Fruit fly (Drosophila melanogaster) whole organism: ENCODE measurements around the gene ph-d.

Experiments
- CG8478 ChIP-seq: fragments of >200 bp; optimal IDR thresholded peaks from 2 replicates; lab custom pipeline; 2018; ENCODE audit warnings: inconsistent platforms
- Dll ChIP-seq: fragments of >200 bp; optimal IDR thresholded peaks from 2 replicates; lab custom pipeline; 2017
- EcR ChIP-seq, 2 experiments: fragments of >200 bp; optimal IDR thresholded peaks; 2 replicates each; lab custom pipeline; 2017; ENCODE audit warnings: missing biosample characterization in 2 of 2, missing genetic modification characterization in 2 of 2, missing genetic modification reagents in 2 of 2
- pan ChIP-seq: fragments of >200 bp; optimal IDR thresholded peaks from 2 replicates; lab custom pipeline; 2017
- psq ChIP-seq: fragments of >200 bp; optimal IDR thresholded peaks from 2 replicates; lab custom pipeline; 2017
- usp ChIP-seq: fragments of >200 bp; optimal IDR thresholded peaks from 2 replicates; lab custom pipeline; 2017; ENCODE audit warnings: missing biosample characterization, missing genetic modification characterization, mixed read lengths

The ph-d gene

DNA sequence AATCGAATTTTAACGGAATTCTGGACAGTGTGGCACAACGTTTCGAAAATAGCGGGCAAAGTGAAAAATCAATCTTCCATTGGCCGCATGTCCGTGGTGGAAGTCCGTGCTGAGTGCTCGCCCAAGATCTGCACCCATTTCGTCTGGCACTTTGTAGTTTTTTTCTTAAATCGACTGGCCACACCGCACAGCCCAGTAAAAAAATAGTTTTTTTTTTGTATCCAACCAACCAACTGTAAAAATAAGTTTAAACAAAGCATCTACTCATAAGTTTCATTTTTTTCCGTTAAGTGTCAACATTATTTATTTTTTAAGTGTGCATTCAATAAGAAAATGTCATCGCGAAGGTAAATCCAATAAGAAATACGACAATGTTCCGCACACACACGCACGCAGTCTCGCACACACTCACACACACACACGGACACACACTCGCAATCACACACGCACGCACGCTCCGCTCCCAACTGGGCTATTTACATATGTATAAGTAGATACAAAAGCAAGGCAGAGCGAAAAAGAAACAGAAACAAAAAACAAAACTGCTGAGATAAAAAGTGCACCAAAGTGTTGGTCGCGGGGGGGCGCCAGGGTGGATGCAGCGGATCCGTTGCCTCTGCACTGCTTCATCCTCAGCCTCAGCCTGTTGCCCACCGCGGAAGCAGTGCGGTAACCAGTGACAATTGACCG is 28.9 kb downstream of the ph-d start, which contains the start of gene csw:
Gene csw, plus strand, starts transcription at position 163 of the 690 bp plus-strand sequence.
- peak; percentile 15 for TF ChIP-seq CG8478 (lab: Kevin White, UChicago)
- no peak for TF ChIP-seq pan (lab: Kevin White, UChicago)
- no peak for TF ChIP-seq Dll (lab: Kevin White, UChicago)
- no peak for TF ChIP-seq EcR (GFP tag; optimal IDR thresholded peaks at IDR 0.05; lab: Kevin White, UChicago)
- TF ChIP-seq psq: no peak

DNA sequence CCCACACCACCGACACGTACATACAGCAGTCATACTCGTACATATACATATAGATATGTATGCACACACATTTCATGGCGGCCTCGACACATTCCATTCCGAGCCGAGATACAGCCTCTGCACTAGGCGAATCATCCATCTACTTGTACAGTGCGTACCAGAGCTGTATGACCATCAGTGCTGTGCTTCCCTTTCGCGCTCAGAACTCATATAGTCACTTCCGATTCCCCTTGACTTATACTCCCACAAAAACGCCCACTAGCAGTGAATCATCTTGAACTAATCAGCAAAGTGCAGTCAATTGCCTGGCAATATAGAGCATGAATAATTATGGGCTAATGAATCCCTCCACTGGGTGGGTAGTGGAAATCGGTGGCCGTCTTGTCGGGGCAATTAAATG is 33.3 kb downstream of the ph-d start:
- TF ChIP-seq CG8478 (lab: Kevin White, UChicago) (no peak), Dll (lab: Kevin White, UChicago) (no peak), usp (GFP tag; lab: Kevin White, UChicago) (no peak), EcR (GFP tag; optimal IDR thresholded peaks at IDR 0.05; lab: Kevin White, UChicago) (no peak), pan (lab: Kevin White, UChicago) (no peak), psq (no peak)

DNA sequence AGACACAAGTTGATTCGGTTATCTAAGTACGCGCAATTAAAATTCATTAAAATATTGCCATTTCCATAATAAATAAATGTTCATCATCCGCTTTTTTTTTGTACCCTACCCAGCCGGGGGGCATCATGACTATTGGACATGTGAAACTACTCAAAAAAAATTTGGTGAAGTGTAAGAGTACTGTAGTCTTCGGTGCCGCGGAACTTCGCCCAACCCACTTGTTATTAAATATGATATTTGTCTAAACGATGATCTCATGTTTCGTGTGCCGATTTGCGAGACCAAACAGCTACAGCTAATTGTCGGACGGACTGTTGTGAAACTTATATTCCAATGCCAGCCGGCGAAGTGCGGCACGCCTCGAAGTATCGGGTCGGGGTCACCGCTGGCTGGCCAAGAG is 34.3 kb downstream of the ph-d start:
- no peak for TF ChIP-seq EcR (GFP tag; optimal IDR thresholded peaks at IDR 0.05; lab: Kevin White, UChicago)

DNA sequence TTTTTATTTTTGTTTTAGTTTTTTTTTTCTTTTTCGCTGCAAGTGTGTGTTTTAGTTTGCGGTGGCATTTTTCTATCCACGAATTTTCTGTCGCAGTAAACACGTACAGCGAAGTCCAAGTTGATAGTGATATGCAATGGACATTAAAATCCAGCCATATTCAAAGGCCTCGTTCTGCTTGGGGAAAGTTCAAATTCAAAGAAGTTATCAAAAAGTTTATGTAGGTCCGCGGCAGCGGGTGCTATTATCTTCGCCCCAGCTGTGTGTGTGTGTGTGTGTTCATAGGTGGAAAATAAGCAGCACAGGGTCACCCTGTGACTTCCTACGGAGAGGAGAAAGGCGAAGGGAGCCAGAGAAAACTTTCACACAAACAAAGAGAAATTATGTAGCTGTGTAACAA is 35.6 kb downstream of the ph-d start:
- no peak for TF ChIP-seq pan (lab: Kevin White, UChicago)
- no peak for TF ChIP-seq EcR (GFP tag; optimal IDR thresholded peaks at IDR 0.05; lab: Kevin White, UChicago)
- TF ChIP-seq usp (GFP tag; lab: Kevin White, UChicago): no peak
- TF ChIP-seq Dll (lab: Kevin White, UChicago): no peak
- TF ChIP-seq psq: no peak
- no peak for TF ChIP-seq CG8478 (lab: Kevin White, UChicago)

DNA sequence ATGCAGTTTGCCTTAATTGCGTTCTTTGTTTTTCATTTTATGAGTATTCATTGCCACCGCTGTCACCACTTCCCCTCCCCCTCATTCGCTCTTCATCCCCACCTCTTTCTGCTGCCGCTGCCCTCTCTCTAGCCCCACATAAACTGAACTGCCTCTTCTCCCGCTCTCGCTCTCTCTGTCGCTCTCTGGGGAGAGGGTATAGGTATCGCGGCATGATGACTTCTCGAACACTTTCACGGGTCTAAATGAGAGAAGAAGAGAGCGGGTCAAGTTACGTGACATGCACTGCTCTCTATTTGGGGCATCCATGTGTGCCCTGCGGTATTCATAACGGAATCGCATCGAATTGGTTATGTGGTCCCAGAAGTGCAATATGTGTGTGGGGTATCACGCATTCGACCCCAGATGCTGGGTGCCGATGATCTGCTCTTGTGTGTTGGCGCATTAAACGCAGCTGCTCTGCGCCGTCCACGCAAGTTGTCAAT is 39.4 kb downstream of the ph-d start:
- TF ChIP-seq psq: no peak
- peak; percentile 76 for TF ChIP-seq Dll (lab: Kevin White, UChicago)
- no peak for TF ChIP-seq EcR (GFP tag; optimal IDR thresholded peaks at IDR 0.05; lab: Kevin White, UChicago)
- peak; percentile 96 for TF ChIP-seq pan (lab: Kevin White, UChicago)
- TF ChIP-seq usp (GFP tag; lab: Kevin White, UChicago): no peak
- no peak for TF ChIP-seq CG8478 (lab: Kevin White, UChicago)

DNA sequence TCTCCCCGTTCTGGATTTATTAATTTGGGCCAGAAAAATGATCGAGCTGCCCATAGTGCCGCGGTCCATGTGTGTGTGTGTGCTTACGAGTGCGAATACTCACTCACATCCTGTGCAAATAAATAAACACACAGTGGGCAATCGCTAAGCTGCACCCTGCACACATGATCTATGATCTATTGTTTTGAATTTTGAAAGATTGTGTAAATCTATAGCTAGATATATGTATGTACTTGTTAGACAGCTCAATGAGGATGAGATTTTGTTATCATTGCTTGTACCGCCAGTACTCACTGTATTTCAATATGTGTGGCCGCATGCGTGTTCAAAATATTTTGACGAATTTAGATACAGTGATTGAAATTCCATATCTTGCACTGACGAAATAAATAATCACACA is 40.0 kb downstream of the ph-d start:
- TF ChIP-seq usp (GFP tag; lab: Kevin White, UChicago) (no peak), Dll (lab: Kevin White, UChicago) (no peak), pan (lab: Kevin White, UChicago) (no peak), psq (no peak), CG8478 (lab: Kevin White, UChicago) (no peak), EcR (GFP tag; optimal IDR thresholded peaks at IDR 0.05; lab: Kevin White, UChicago) (no peak)

DNA sequence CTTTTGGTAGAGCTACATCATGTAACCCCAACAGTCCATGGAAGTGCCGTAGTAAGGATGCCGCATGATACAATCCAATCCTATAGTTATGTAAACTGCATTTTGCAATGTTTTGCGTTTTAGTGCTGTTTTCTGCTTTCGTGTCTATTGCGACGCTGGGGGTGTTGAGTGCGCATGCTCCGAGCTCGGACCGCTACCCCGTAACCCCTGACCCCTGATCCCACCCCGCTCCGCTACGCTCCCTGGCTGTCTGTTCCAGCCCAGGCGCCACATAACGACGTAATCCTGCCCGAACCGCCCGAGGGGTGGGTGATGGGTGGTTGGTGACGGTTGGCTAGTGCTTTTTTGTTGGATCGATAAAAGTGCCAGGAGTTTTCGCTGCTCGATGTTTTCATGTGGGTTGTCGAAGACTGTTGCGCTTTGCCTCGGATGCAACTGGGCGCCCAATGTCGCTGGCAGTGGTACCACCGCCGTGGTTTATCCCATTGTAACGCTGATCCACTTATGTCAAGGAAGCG is 41.2 kb downstream of the ph-d start:
- TF ChIP-seq EcR (GFP tag; optimal IDR thresholded peaks at IDR 0.05; lab: Kevin White, UChicago) (no peak), usp (GFP tag; lab: Kevin White, UChicago) (no peak), psq (no peak)

DNA sequence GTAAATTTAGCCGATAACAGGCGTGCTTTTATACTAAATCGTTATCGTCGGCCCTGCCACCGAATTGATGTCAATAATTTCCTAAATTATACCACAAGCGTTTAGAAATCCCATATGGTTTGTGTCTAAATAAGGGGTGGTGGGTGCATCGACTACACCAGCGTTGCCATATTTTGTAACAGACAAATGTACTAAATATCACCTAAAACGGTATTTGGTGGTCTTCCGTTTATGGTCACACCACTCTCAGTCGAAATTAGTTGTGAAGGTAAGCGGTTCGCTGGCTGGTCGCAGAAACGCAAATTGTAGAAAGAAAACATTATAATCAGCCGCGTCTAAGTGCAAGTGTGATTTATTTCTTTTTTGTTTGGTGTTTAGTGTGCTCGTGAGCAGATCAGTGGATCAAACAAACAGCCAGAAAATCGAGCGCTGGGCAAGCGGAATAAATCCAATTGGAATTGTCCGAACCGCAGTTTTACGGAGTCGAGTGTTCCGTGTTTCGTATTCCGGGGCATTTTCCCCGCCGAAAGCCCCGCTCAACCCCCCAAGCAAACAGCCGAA is 42.6 kb downstream of the ph-d start, which contains the start of the genes CG16903 and Unc-76:
Gene CG16903, minus strand, starts transcription at position 39 of the 561 bp plus-strand sequence.
Gene Unc-76, plus strand, starts transcription at position 244 of the 561 bp plus-strand sequence.
- TF ChIP-seq pan (lab: Kevin White, UChicago) (no peak), CG8478 (lab: Kevin White, UChicago) (no peak), EcR (GFP tag; optimal IDR thresholded peaks at IDR 0.05; lab: Kevin White, UChicago) (no peak), psq (no peak), Dll (lab: Kevin White, UChicago) (no peak), usp (GFP tag; lab: Kevin White, UChicago) (no peak)

DNA sequence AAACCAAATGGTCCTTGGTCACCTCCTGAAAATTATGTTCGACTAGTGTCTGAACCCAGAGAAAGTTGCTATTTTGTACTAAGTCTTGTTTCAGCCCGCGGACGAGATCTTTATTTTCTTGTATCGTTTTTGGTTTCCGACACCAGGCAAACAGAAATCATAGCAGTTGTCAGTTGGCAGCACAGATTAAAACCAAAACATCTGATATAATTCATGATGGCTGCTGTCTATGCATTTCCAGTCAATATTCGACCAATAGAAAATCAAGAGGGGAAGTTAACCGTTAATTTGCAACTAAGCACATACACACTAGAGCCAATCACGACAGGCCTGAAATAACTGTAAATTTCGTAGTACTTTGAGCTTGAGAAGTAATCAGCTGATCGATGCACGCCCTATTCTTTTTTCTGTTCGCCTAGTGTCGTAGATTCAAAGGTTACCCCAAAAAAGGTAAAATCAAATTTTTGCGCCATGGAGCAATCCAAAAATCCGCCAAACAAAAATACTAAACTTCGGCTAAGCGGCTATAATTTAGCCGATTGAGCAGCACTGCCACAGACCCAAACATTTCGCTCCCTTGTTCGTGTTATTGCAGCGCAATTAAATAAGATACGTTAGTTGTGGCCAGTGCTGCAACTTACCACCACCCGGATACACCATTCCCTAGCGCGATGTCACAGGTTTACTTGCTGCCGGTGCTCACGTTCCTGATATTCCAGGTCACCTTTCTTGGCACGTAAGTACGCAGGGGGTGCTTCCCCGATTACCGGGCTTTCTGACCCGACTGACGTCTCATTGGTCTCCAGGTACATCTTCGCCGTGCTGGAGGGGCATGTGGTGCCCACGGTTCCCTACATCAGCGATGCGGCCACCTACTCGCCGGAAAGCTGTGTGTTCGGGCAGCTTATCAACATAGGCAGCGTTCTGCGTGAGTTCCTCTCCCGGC is 46.4 kb downstream of the ph-d start, which contains the start of gene CG4025:
Gene CG4025, plus strand, starts transcription at position 555 of the 946 bp plus-strand sequence.
- TF ChIP-seq usp (GFP tag; lab: Kevin White, UChicago) (no peak), Dll (lab: Kevin White, UChicago) (no peak), EcR (GFP tag; optimal IDR thresholded peaks at IDR 0.05; lab: Kevin White, UChicago) (no peak), psq (no peak), pan (lab: Kevin White, UChicago) (no peak), CG8478 (lab: Kevin White, UChicago) (no peak)

DNA sequence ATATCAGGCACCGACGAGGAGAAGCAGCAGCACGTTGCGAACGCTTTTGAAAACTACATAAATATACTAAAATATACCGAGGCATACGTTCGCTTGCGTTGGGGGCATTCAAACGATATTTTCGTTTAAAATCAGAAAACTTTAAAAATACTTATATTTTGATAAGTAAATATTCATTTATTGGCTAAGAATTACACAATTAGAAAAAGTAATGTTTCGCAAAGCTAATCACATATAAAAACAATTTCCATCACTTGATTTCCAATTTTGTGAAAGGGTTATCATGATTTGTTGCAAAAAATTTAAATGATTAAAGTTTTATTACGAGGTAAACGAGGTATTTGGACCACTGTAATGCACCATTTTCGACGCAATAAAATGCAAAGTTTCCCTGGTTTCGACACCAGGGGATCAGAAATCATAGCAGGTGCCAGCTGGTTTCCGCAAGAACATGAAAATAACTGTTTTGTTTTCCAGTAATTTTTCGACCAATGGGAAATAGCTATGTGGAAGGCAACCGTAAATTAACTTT is 47.2 kb downstream of the ph-d start, which contains the start of gene CG4045:
Gene CG4045, minus strand, starts transcription at position 55 of the 532 bp plus-strand sequence.
- no peak for TF ChIP-seq CG8478 (lab: Kevin White, UChicago)
- no peak for TF ChIP-seq Dll (lab: Kevin White, UChicago)
- no peak for TF ChIP-seq EcR (GFP tag; optimal IDR thresholded peaks at IDR 0.05; lab: Kevin White, UChicago)
- TF ChIP-seq pan (lab: Kevin White, UChicago): no peak
- TF ChIP-seq psq: no peak

DNA sequence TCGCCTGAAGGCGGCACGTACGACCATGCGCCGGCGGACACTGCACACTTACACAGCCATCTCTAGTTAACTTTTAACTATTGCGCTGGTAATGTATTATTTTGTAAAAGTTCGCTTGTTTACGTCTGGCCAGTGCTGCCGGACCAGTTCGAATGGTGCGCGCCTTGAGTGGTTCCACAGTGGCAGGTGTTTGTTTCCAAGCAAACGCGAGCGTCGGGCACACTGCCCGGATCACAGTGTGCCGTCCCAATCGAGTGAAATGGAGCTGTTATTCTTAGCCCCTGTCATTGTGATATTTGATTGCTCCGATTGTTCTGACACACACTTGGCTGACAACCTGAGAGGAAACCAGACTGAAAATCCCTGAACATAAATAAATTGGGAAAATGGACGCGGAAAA is 49.8 kb downstream of the ph-d start, which contains the start of gene CG4199:
Gene CG4199, minus strand, starts transcription at position 159 of the 400 bp plus-strand sequence.
- TF ChIP-seq CG8478 (lab: Kevin White, UChicago) (no peak), Dll (lab: Kevin White, UChicago) (no peak), usp (GFP tag; lab: Kevin White, UChicago) (no peak), psq (no peak), pan (lab: Kevin White, UChicago) (no peak), EcR (GFP tag; optimal IDR thresholded peaks at IDR 0.05; lab: Kevin White, UChicago) (no peak)
